Fruit fly (Drosophila melanogaster) whole organism, embryonic: Measurements from ENCODE around the gene dgt2.

ENCODE experiments used
- Bteb2 ChIP-seq: fragments of 200-800 bp; sonication (Bioruptor generic); optimal IDR thresholded peaks from 2 replicates; lab custom pipeline; 2016; ENCODE audit warnings: missing biosample characterization, missing genetic modification characterization
- CG10321 ChIP-seq: fragments of 200-800 bp; sonication (Bioruptor generic); IDR thresholded peaks from 2 replicates; pipeline ENCODE4 v1.3.6; 2022; ENCODE audit warnings: missing biosample characterization, missing genetic modification characterization
- CG12155 ChIP-seq: fragments of 200-800 bp; sonication (Bioruptor generic); optimal IDR thresholded peaks from 3 replicates; lab custom pipeline; 2016; ENCODE audit warnings: missing biosample characterization, missing genetic modification characterization
- CG13296 ChIP-seq: fragments of 200-800 bp; sonication (Bioruptor generic); optimal IDR thresholded peaks from 3 replicates; lab custom pipeline; 2018; ENCODE audit warnings: missing biosample characterization, mild to moderate bottlenecking, missing genetic modification characterization
- CG14014 ChIP-seq: fragments of 200-800 bp; sonication (Bioruptor generic); IDR thresholded peaks from 2 replicates; pipeline ENCODE4 v1.3.6; 2022; ENCODE audit warnings: missing biosample characterization, missing genetic modification characterization
- CG15269 ChIP-seq: fragments of 200-800 bp; sonication (Bioruptor generic); optimal IDR thresholded peaks from 2 replicates; lab custom pipeline; 2018; ENCODE audit warnings: missing biosample characterization, mild to moderate bottlenecking, missing genetic modification characterization, moderate library complexity
- CG16863 ChIP-seq: fragments of 200-800 bp; sonication (Bioruptor generic); optimal IDR thresholded peaks from 3 replicates; lab custom pipeline; 2016; ENCODE audit warnings: missing biosample characterization, missing genetic modification characterization
- CG17186 ChIP-seq: fragments of 200-800 bp; sonication (Bioruptor generic); optimal IDR thresholded peaks from 3 replicates; lab custom pipeline; 2017; ENCODE audit warnings: missing biosample characterization, missing genetic modification reagents, missing genetic modification characterization
- CG17385 ChIP-seq: fragments of 200-800 bp; sonication (Bioruptor generic); optimal IDR thresholded peaks from 3 replicates; lab custom pipeline; 2018; ENCODE audit warnings: missing biosample characterization, mild to moderate bottlenecking, missing genetic modification characterization
- CG1792 ChIP-seq: fragments of 200-800 bp; sonication (Bioruptor generic); optimal IDR thresholded peaks from 2 replicates; lab custom pipeline; 2016; ENCODE audit warnings: missing biosample characterization, missing genetic modification characterization
- CG2129 ChIP-seq: fragments of 200-800 bp; sonication (Bioruptor generic); IDR thresholded peaks from 2 replicates; pipeline ENCODE4 v1.3.6; 2022; ENCODE audit warnings: missing biosample characterization, missing genetic modification characterization; ENCODE audit not compliant: partially characterized antibody
- CG32532 ChIP-seq: fragments of 200-800 bp; sonication (Bioruptor generic); IDR thresholded peaks from 2 replicates; pipeline ENCODE4 v1.3.6; 2022; ENCODE audit warnings: missing biosample characterization, missing genetic modification characterization
- CG3281 ChIP-seq: fragments of 200-800 bp; sonication (Bioruptor generic); optimal IDR thresholded peaks from 3 replicates; lab custom pipeline; 2017; ENCODE audit warnings: missing biosample characterization, mild to moderate bottlenecking, missing genetic modification characterization
- CG3407 ChIP-seq: fragments of 200-800 bp; sonication (Bioruptor generic); optimal IDR thresholded peaks from 2 replicates; lab custom pipeline; 2018; ENCODE audit warnings: missing biosample characterization, mild to moderate bottlenecking, missing genetic modification characterization
- CG3838 ChIP-seq: fragments of 200-800 bp; sonication (Bioruptor generic); optimal IDR thresholded peaks from 3 replicates; lab custom pipeline; 2016; ENCODE audit warnings: missing biosample characterization, missing genetic modification characterization
- CG42726 ChIP-seq: fragments of 200-800 bp; sonication (Bioruptor generic); IDR thresholded peaks from 2 replicates; pipeline ENCODE4 v1.3.6; 2022; ENCODE audit warnings: missing biosample characterization, missing genetic modification characterization; ENCODE audit not compliant: partially characterized antibody
- CG4282 ChIP-seq: fragments of 200-800 bp; sonication (Bioruptor generic); optimal IDR thresholded peaks from 2 replicates; lab custom pipeline; 2016; ENCODE audit warnings: missing biosample characterization, missing genetic modification characterization
- CG4820 ChIP-seq: fragments of 200-800 bp; sonication (Bioruptor generic); optimal IDR thresholded peaks from 3 replicates; lab custom pipeline; 2016; ENCODE audit warnings: missing biosample characterization, missing genetic modification characterization
- CG4854 ChIP-seq: fragments of 200-800 bp; sonication (Bioruptor generic); optimal IDR thresholded peaks from 2 replicates; lab custom pipeline; 2016; ENCODE audit warnings: missing biosample characterization, missing genetic modification characterization, inconsistent platforms
- CG6813 ChIP-seq: fragments of 200-800 bp; sonication (Bioruptor generic); optimal IDR thresholded peaks from 2 replicates; lab custom pipeline; 2017; ENCODE audit warnings: missing biosample characterization, missing genetic modification characterization, mild to moderate bottlenecking, moderate library complexity, missing genetic modification reagents
- CG8089 ChIP-seq: fragments of 200-800 bp; sonication (Bioruptor generic); optimal IDR thresholded peaks from 3 replicates; lab custom pipeline; 2016; ENCODE audit warnings: missing biosample characterization, missing genetic modification characterization
- CG9817 ChIP-seq: fragments of 200-800 bp; sonication (Bioruptor generic); optimal IDR thresholded peaks from 2 replicates; lab custom pipeline; 2018; ENCODE audit warnings: missing biosample characterization, mild to moderate bottlenecking, missing genetic modification characterization, moderate library complexity
- CG9876 ChIP-seq: fragments of 200-800 bp; sonication (Bioruptor generic); optimal IDR thresholded peaks from 2 replicates; lab custom pipeline; 2016; ENCODE audit warnings: missing biosample characterization, missing genetic modification characterization
- CkIIα-i1 ChIP-seq: fragments of 200-800 bp; sonication (Bioruptor generic); IDR thresholded peaks from 2 replicates; pipeline ENCODE4 v1.3.6; 2022; ENCODE audit warnings: missing biosample characterization, missing genetic modification characterization
- E2f2 ChIP-seq: fragments of 200-800 bp; sonication (Bioruptor generic); IDR thresholded peaks from 2 replicates; pipeline ENCODE4 v1.3.6; 2022; ENCODE audit warnings: missing biosample characterization, missing genetic modification characterization
- Ets97D ChIP-seq: fragments of 200-800 bp; sonication (Bioruptor generic); optimal IDR thresholded peaks from 3 replicates; lab custom pipeline; 2016; ENCODE audit warnings: missing biosample characterization, missing genetic modification characterization
- Gsc ChIP-seq: fragments of 200-800 bp; sonication (Bioruptor generic); IDR thresholded peaks from 2 replicates; pipeline ENCODE4 v1.3.6; 2022; ENCODE audit warnings: missing biosample characterization, missing genetic modification characterization
- Gug ChIP-seq: fragments of 200-800 bp; sonication (Bioruptor generic); IDR thresholded peaks from 4 replicates; pipeline ENCODE4 v1.3.6; 2022; ENCODE audit warnings: missing biosample characterization, missing genetic modification characterization
- Hmr ChIP-seq: fragments of 200-800 bp; sonication (Bioruptor generic); optimal IDR thresholded peaks from 3 replicates; lab custom pipeline; 2017; ENCODE audit warnings: mild to moderate bottlenecking, missing biosample characterization, missing genetic modification reagents, missing genetic modification characterization
- Hr51 ChIP-seq, 2 experiments: fragments of 200-800 bp; sonication (Bioruptor generic); optimal IDR thresholded peaks; 2 replicates in 1 of 2; 3 replicates in 1 of 2; lab custom pipeline; 2016 to 2018; ENCODE audit warnings: missing biosample characterization in 2 of 2, missing genetic modification characterization in 2 of 2, mild to moderate bottlenecking in 1 of 2, moderate library complexity in 1 of 2
- Lpt ChIP-seq: fragments of >200 bp; optimal IDR thresholded peaks from 2 replicates; lab custom pipeline; 2018; ENCODE audit warnings: missing biosample characterization, missing genetic modification characterization
- Taf1 ChIP-seq: fragments of 200-800 bp; sonication (Bioruptor generic); IDR thresholded peaks from 2 replicates; pipeline ENCODE4 v1.3.6; 2022; ENCODE audit warnings: missing biosample characterization, missing genetic modification characterization
- abd-A ChIP-seq: fragments of 200-800 bp; sonication (Bioruptor generic); optimal IDR thresholded peaks from 3 replicates; lab custom pipeline; 2019; ENCODE audit warnings: missing biosample characterization, mild to moderate bottlenecking, missing genetic modification characterization, moderate library complexity
- ara ChIP-seq: fragments of 200-800 bp; sonication (Bioruptor generic); IDR thresholded peaks from 2 replicates; pipeline ENCODE4 v1.3.6; 2022; ENCODE audit warnings: missing biosample characterization, missing genetic modification characterization
- bigmax ChIP-seq: fragments of 200-800 bp; sonication (Bioruptor generic); optimal IDR thresholded peaks from 2 replicates; lab custom pipeline; 2018; ENCODE audit warnings: missing biosample characterization, mild to moderate bottlenecking, missing genetic modification characterization
- cas ChIP-seq: fragments of 200-800 bp; sonication (Bioruptor generic); IDR thresholded peaks from 2 replicates; pipeline ENCODE4 v1.3.6; 2022; ENCODE audit warnings: missing biosample characterization, missing genetic modification characterization
- dan ChIP-seq: fragments of 200-800 bp; sonication (Bioruptor generic); IDR thresholded peaks from 2 replicates; pipeline ENCODE4 v1.3.6; 2022; ENCODE audit warnings: missing biosample characterization, missing genetic modification characterization
- dysf ChIP-seq: fragments of 200-800 bp; sonication (Bioruptor generic); IDR thresholded peaks from 3 replicates; pipeline ENCODE4 v1.3.6; 2022; ENCODE audit warnings: missing biosample characterization, missing genetic modification characterization
- fru ChIP-seq: fragments of >200 bp; optimal IDR thresholded peaks from 2 replicates; lab custom pipeline; 2017
- gce ChIP-seq: fragments of 200-800 bp; sonication (Bioruptor generic); IDR thresholded peaks from 3 replicates; pipeline ENCODE4 v1.3.6; 2022; ENCODE audit warnings: missing biosample characterization, missing genetic modification characterization
- gfzf ChIP-seq: fragments of 200-800 bp; sonication (Bioruptor generic); optimal IDR thresholded peaks from 2 replicates; lab custom pipeline; 2016; ENCODE audit warnings: missing biosample characterization, mild to moderate bottlenecking, missing genetic modification characterization, moderate library complexity
- h ChIP-seq: fragments of >200 bp; optimal IDR thresholded peaks from 2 replicates; lab custom pipeline; 2017
- insv ChIP-seq, 2 experiments: fragments of 200-800 bp; sonication (Bioruptor generic); optimal IDR thresholded peaks; 3 replicates each; lab custom pipeline; 2016 to 2018; ENCODE audit warnings: missing biosample characterization in 2 of 2, missing genetic modification characterization in 2 of 2
- kay ChIP-seq: fragments of 200-800 bp; sonication (Bioruptor generic); optimal IDR thresholded peaks from 2 replicates; lab custom pipeline; 2016; ENCODE audit warnings: missing biosample characterization, missing genetic modification characterization
- maf-S ChIP-seq: fragments of 200-800 bp; sonication (Bioruptor generic); optimal IDR thresholded peaks from 2 replicates; lab custom pipeline; 2016; ENCODE audit warnings: missing biosample characterization, missing genetic modification characterization
- pros ChIP-seq: fragments of 200-800 bp; sonication (Bioruptor generic); optimal IDR thresholded peaks from 3 replicates; lab custom pipeline; 2019; ENCODE audit warnings: missing biosample characterization, mild to moderate bottlenecking, missing genetic modification characterization, moderate library complexity
- row ChIP-seq: fragments of 200-800 bp; sonication (Bioruptor generic); IDR thresholded peaks from 3 replicates; pipeline ENCODE4 v1.3.6; 2022; ENCODE audit warnings: missing biosample characterization, missing genetic modification characterization
- sd ChIP-seq: fragments of 200-800 bp; sonication (Bioruptor generic); optimal IDR thresholded peaks from 3 replicates; lab custom pipeline; 2018; ENCODE audit warnings: missing biosample characterization, mild to moderate bottlenecking, missing genetic modification characterization, moderate library complexity
- shn ChIP-seq: fragments of 200-800 bp; sonication (Bioruptor generic); optimal IDR thresholded peaks from 3 replicates; lab custom pipeline; 2016; ENCODE audit warnings: missing biosample characterization, missing genetic modification characterization
- ssp ChIP-seq: fragments of 200-800 bp; sonication (Bioruptor generic); IDR thresholded peaks from 2 replicates; pipeline ENCODE4 v1.3.6; 2022; ENCODE audit warnings: missing biosample characterization, missing genetic modification characterization
- tll ChIP-seq, 2 experiments: fragments of 200-800 bp in 1 of 2; fragments of >200 bp in 1 of 2; sonication (Bioruptor generic) in 1 of 2; optimal IDR thresholded peaks; 2 replicates each; lab custom pipeline; 2017 to 2019; ENCODE audit warnings: missing biosample characterization in 2 of 2, missing genetic modification characterization in 2 of 2, mild to moderate bottlenecking in 1 of 2, moderate library complexity in 1 of 2
- toy ChIP-seq: fragments of 200-800 bp; sonication (Bioruptor generic); IDR thresholded peaks from 2 replicates; pipeline ENCODE4 v1.3.6; 2022; ENCODE audit warnings: missing biosample characterization, missing genetic modification characterization

Gene dgt2

DNA sequence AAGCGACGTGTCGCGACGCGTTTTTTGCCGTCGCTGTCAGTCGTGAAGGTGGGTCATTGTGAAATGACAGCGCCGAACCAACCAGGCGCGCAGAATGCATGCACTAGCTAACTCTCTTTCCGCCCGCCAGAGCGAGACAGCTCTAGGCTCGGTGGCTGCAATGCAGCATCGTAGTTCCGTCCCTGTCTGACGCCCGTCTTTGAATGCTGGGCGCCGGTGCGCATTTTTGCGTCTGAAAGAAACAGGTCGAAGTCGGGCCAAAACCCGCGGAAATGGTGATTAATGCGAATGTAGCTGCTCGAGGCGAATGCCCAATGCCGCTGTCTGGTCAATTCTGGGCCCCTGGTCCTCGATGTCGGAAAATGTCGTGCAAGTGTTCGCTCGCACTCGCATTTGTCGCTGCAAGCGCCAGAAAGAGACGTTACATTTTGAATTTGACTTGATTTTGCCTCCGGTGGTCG is 17.6 kb downstream of the dgt2 start (continued):
- TF ChIP-seq CG8089 (GFP tag; lab: Kevin White, UChicago) (peak; percentile 66), gce (GFP tag; lab: Robert Waterston, UW) (no peak), abd-A (peak; percentile 100), Gsc (no peak), kay (GFP tag; lab: Kevin White, UChicago) (peak; percentile 89), CG17385 (GFP tag; lab: Kevin White, UChicago) (peak; percentile 76), CG15269 (tag; lab: Kevin White, UChicago) (peak; percentile 84), pros (GFP tag; lab: Kevin White, UChicago) (peak; percentile 99), maf-S (GFP tag; lab: Kevin White, UChicago) (no peak), Hr51 (GFP tag; optimal IDR thresholded peaks at IDR 0.05; lab: Kevin White, UChicago) (peak; percentile 9 to 69), sd (tag; lab: Kevin White, UChicago) (peak; percentile 100), ara (no peak), toy (no peak), fru (lab: Kevin White, UChicago) (no peak), CG9876 (GFP tag; lab: Kevin White, UChicago) (no peak), insv (GFP tag; optimal IDR thresholded peaks at IDR 0.05; lab: Kevin White, UChicago) (peak in 1 of 2 experiments; percentile 76), CkIIα-i1 (no peak), bigmax (GFP tag; lab: Kevin White, UChicago) (no peak), CG32532 (no peak), Ets97D (peak; percentile 0), row (GFP tag; lab: Robert Waterston, UW) (no peak), Hmr (GFP tag; lab: Kevin White, UChicago) (peak; percentile 94), Gug (GFP tag; lab: Robert Waterston, UW) (0 out of 4 replicates have a peak, but pooled peaks have one; percentile 15), CG10321 (GFP tag; lab: Robert Waterston, UW) (no peak), CG14014 (GFP tag; lab: Robert Waterston, UW) (no peak), Bteb2 (GFP tag; lab: Kevin White, UChicago) (peak; percentile 18), gfzf (GFP tag; lab: Kevin White, UChicago) (no peak), CG13296 (peak; percentile 60), CG3407 (GFP tag; lab: Kevin White, UChicago) (no peak), CG2129 (GFP tag; lab: Robert Waterston, UW) (no peak), CG3281 (GFP tag; lab: Kevin White, UChicago) (peak; percentile 63), CG9817 (tag; lab: Kevin White, UChicago) (no peak), CG4282 (GFP tag; lab: Kevin White, UChicago) (no peak), h (lab: Kevin White, UChicago) (peak; percentile 25), CG1792 (GFP tag; lab: Kevin White, UChicago) (no peak), CG17186 (GFP tag; lab: Kevin White, UChicago) (peak; percentile 87), Taf1 (GFP tag; lab: Robert Waterston, UW) (no peak), CG3838 (GFP tag; lab: Kevin White, UChicago) (peak; percentile 64), CG16863 (no peak), dysf (GFP tag; lab: Robert Waterston, UW) (no peak), CG6813 (peak; percentile 50), dan (GFP tag; lab: Robert Waterston, UW) (no peak), CG4820 (GFP tag; lab: Kevin White, UChicago) (no peak), shn (GFP tag; lab: Kevin White, UChicago) (peak; percentile 71), Lpt (GFP tag; lab: Kevin White, UChicago) (no peak), CG12155 (GFP tag; lab: Kevin White, UChicago) (peak; percentile 57), ssp (GFP tag; lab: Robert Waterston, UW) (no peak), cas (GFP tag; lab: Robert Waterston, UW) (no peak), E2f2 (GFP tag; lab: Robert Waterston, UW) (no peak), CG4854 (GFP tag; lab: Kevin White, UChicago) (no peak), CG42726 (GFP tag; lab: Robert Waterston, UW) (no peak), tll (GFP tag; optimal IDR thresholded peaks at IDR 0.05; lab: Kevin White, UChicago) (peak in 1 of 2 experiments; percentile 92)
